Worm (Caenorhabditis elegans) whole organism, late embryonic: ENCODE data around the gene ttr-42.

Source experiments
- C08G9.2 ChIP-seq: sonication (generic microtip); optimal IDR thresholded peaks from 2 replicates; lab custom pipeline; 2016; ENCODE audit warnings: mild to moderate bottlenecking, missing genetic modification characterization, moderate library complexity, missing compliant biosample characterization
- F13H6.1 ChIP-seq: sonication (generic microtip); optimal IDR thresholded peaks from 2 replicates; lab custom pipeline; 2016; ENCODE audit warnings: missing genetic modification characterization, missing compliant biosample characterization
- K02D7.2 ChIP-seq: sonication (generic microtip); optimal IDR thresholded peaks from 2 replicates; lab custom pipeline; 2017; ENCODE audit warnings: mild to moderate bottlenecking, missing genetic modification characterization, missing compliant biosample characterization
- K09A11.1 ChIP-seq: sonication (generic microtip); optimal IDR thresholded peaks from 2 replicates; lab custom pipeline; 2017; ENCODE audit warnings: antibody characterized with exemption, mild to moderate bottlenecking, missing genetic modification characterization, missing compliant biosample characterization; ENCODE audit not compliant: insufficient read depth
- ahr-1 ChIP-seq: sonication (generic microtip); optimal IDR thresholded peaks from 2 replicates; lab custom pipeline; 2016; ENCODE audit warnings: missing genetic modification characterization, missing compliant biosample characterization
- ama-1 ChIP-seq: fragments of 150-350 bp; optimal IDR thresholded peaks from 2 replicates; lab custom pipeline; 2014
- ceh-14 ChIP-seq: sonication (generic microtip); optimal IDR thresholded peaks from 2 replicates; lab custom pipeline; 2016; ENCODE audit warnings: missing genotype, missing genetic modification characterization, missing compliant biosample characterization
- ceh-18 ChIP-seq: sonication (generic microtip); optimal IDR thresholded peaks from 2 replicates; lab custom pipeline; 2016; ENCODE audit warnings: missing genetic modification characterization, missing compliant biosample characterization
- ceh-2 ChIP-seq: sonication (generic microtip); optimal IDR thresholded peaks from 2 replicates; lab custom pipeline; 2016; ENCODE audit warnings: missing genotype, missing genetic modification characterization, missing compliant biosample characterization
- ceh-24 ChIP-seq: sonication (generic microtip); optimal IDR thresholded peaks from 2 replicates; lab custom pipeline; 2016; ENCODE audit warnings: mild to moderate bottlenecking, missing genetic modification characterization, missing compliant biosample characterization
- ceh-30 ChIP-seq: fragments of 150-350 bp; optimal IDR thresholded peaks from 2 replicates; lab custom pipeline; 2014; ENCODE audit warnings: missing biosample characterization, missing genetic modification characterization
- ceh-31 ChIP-seq: sonication (generic microtip); optimal IDR thresholded peaks from 2 replicates; lab custom pipeline; 2016; ENCODE audit warnings: missing genetic modification characterization, missing compliant biosample characterization
- ceh-45 ChIP-seq: fragments of 200-800 bp; sonication (Bioruptor generic); IDR thresholded peaks from 2 replicates; pipeline ENCODE4 v1.3.6; 2022; ENCODE audit warnings: missing genetic modification reagents, missing genetic modification characterization, missing compliant biosample characterization
- ceh-48 ChIP-seq: sonication (generic microtip); optimal IDR thresholded peaks from 2 replicates; lab custom pipeline; 2016; ENCODE audit warnings: missing genetic modification characterization, inconsistent platforms, missing compliant biosample characterization
- che-1 ChIP-seq: sonication (generic microtip); optimal IDR thresholded peaks from 2 replicates; lab custom pipeline; 2016; ENCODE audit warnings: mild to moderate bottlenecking, missing genetic modification characterization, missing compliant biosample characterization
- dmd-4 ChIP-seq: sonication (generic microtip); optimal IDR thresholded peaks from 2 replicates; lab custom pipeline; 2016; ENCODE audit warnings: borderline replicate concordance, missing genetic modification characterization, missing compliant biosample characterization
- elt-4 ChIP-seq: sonication (generic microtip); optimal IDR thresholded peaks from 2 replicates; lab custom pipeline; 2016; ENCODE audit warnings: missing genetic modification characterization, missing compliant biosample characterization
- ets-4 ChIP-seq: sonication (generic microtip); optimal IDR thresholded peaks from 2 replicates; lab custom pipeline; 2016; ENCODE audit warnings: missing genetic modification characterization, missing compliant biosample characterization
- fkh-10 ChIP-seq: fragments of 150-350 bp; optimal IDR thresholded peaks from 2 replicates; lab custom pipeline; 2014; ENCODE audit warnings: missing biosample characterization, missing genetic modification reagents, missing genetic modification characterization
- hlh-15 ChIP-seq: sonication (generic microtip); optimal IDR thresholded peaks from 2 replicates; lab custom pipeline; 2016; ENCODE audit warnings: missing genetic modification characterization, missing compliant biosample characterization
- hlh-6 ChIP-seq: sonication (generic microtip); optimal IDR thresholded peaks from 2 replicates; lab custom pipeline; 2016; ENCODE audit warnings: missing genotype, missing genetic modification characterization, missing compliant biosample characterization
- hlh-8 ChIP-seq: sonication (generic microtip); optimal IDR thresholded peaks from 2 replicates; lab custom pipeline; 2016; ENCODE audit warnings: missing genotype, missing genetic modification characterization, missing compliant biosample characterization
- mec-3 ChIP-seq: sonication (generic microtip); optimal IDR thresholded peaks from 2 replicates; lab custom pipeline; 2016; ENCODE audit warnings: borderline replicate concordance, missing genetic modification characterization, missing compliant biosample characterization
- nfya-1 ChIP-seq: sonication (generic microtip); optimal IDR thresholded peaks from 2 replicates; lab custom pipeline; 2017; ENCODE audit warnings: missing genetic modification characterization, mild to moderate bottlenecking, missing compliant biosample characterization, antibody characterized with exemption, moderate library complexity
- nhr-232 ChIP-seq: sonication (generic microtip); optimal IDR thresholded peaks from 2 replicates; lab custom pipeline; 2016; ENCODE audit warnings: missing genetic modification characterization, missing compliant biosample characterization
- pax-1 ChIP-seq: fragments of 150-350 bp; optimal IDR thresholded peaks from 2 replicates; lab custom pipeline; 2014; ENCODE audit warnings: missing biosample characterization, missing genetic modification characterization
- pha-2 ChIP-seq: sonication (generic microtip); optimal IDR thresholded peaks from 2 replicates; lab custom pipeline; 2017; ENCODE audit warnings: mild to moderate bottlenecking, missing genetic modification characterization, missing compliant biosample characterization
- pha-4 ChIP-seq: fragments of 150-350 bp; optimal IDR thresholded peaks from 2 replicates; lab custom pipeline; 2018; ENCODE audit warnings: missing biosample characterization, missing genetic modification reagents, missing genetic modification characterization
- pros-1 ChIP-seq: fragments of 150-350 bp; optimal IDR thresholded peaks from 2 replicates; lab custom pipeline; 2014; ENCODE audit warnings: missing biosample characterization, missing genetic modification reagents, missing genetic modification characterization
- ref-2 ChIP-seq: sonication (generic microtip); optimal IDR thresholded peaks from 2 replicates; lab custom pipeline; 2016; ENCODE audit warnings: missing genetic modification characterization, missing compliant biosample characterization
- rnt-1 ChIP-seq: sonication (generic microtip); optimal IDR thresholded peaks from 2 replicates; lab custom pipeline; 2016; ENCODE audit warnings: missing genetic modification characterization, missing compliant biosample characterization
- sdc-2 ChIP-seq: sonication (generic microtip); optimal IDR thresholded peaks from 2 replicates; lab custom pipeline; 2016; ENCODE audit warnings: missing genotype, missing genetic modification characterization, missing compliant biosample characterization
- sox-2 ChIP-seq: fragments of 200-800 bp; sonication (Bioruptor generic); IDR thresholded peaks from 2 replicates; pipeline ENCODE4 v1.3.6; 2022; ENCODE audit warnings: missing genetic modification reagents, missing genetic modification characterization, missing compliant biosample characterization
- sox-4 ChIP-seq: sonication (generic microtip); optimal IDR thresholded peaks from 2 replicates; lab custom pipeline; 2017; ENCODE audit warnings: mild to moderate bottlenecking, missing genetic modification characterization, inconsistent platforms, missing compliant biosample characterization
- syd-9 ChIP-seq: sonication (generic microtip); optimal IDR thresholded peaks from 2 replicates; lab custom pipeline; 2016; ENCODE audit warnings: mild to moderate bottlenecking, missing genetic modification characterization, moderate library complexity, missing compliant biosample characterization
- tbx-2 ChIP-seq: sonication (generic microtip); optimal IDR thresholded peaks from 2 replicates; lab custom pipeline; 2016; ENCODE audit warnings: missing genetic modification characterization, missing compliant biosample characterization
- tbx-7 ChIP-seq: sonication (generic microtip); optimal IDR thresholded peaks from 2 replicates; lab custom pipeline; 2016; ENCODE audit warnings: missing genotype, missing genetic modification characterization, missing compliant biosample characterization
- ttx-3 ChIP-seq: sonication (generic microtip); optimal IDR thresholded peaks from 2 replicates; lab custom pipeline; 2016; ENCODE audit warnings: missing genetic modification reagents, missing genetic modification characterization, missing compliant biosample characterization
- unc-42 ChIP-seq: sonication (generic microtip); optimal IDR thresholded peaks from 2 replicates; lab custom pipeline; 2016; ENCODE audit warnings: missing genotype, missing genetic modification characterization, missing compliant biosample characterization
- unc-55 ChIP-seq: sonication (generic microtip); optimal IDR thresholded peaks from 2 replicates; lab custom pipeline; 2017; ENCODE audit warnings: missing biosample characterization, missing genetic modification reagents, missing genetic modification characterization
- zip-5 ChIP-seq: sonication (generic microtip); optimal IDR thresholded peaks from 2 replicates; lab custom pipeline; 2016; ENCODE audit warnings: missing genetic modification characterization, missing compliant biosample characterization
- ztf-16 ChIP-seq: sonication (generic microtip); optimal IDR thresholded peaks from 2 replicates; lab custom pipeline; 2017; ENCODE audit warnings: missing genetic modification characterization, missing compliant biosample characterization

The ttr-42 gene

DNA sequence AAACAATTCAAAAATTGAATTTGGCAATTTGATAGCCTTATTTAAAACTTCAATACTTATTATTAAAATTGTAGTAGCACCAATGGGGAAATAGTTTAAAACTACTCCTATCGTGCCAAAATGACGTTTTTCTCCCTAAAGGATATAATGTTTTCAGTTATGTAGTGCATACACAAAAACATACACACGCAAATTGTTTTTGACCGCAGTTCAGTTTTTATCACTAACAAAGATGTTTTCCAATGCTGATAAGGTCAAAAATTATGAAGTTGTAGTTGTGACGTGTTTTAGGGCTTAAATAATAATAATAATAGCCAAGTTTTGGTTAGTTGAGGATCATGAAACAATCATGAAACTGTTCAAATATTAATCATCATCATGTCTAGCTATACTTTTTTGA, 12.5 kb downstream of the ttr-42 start:
- TF ChIP-seq tbx-7 (no peak), fkh-10 (GFP tag; lab: Kevin White, UChicago) (no peak), pha-4 (tag; lab: Kevin White, UChicago) (no peak), pax-1 (tag; lab: Kevin White, UChicago) (no peak), sox-2 (GFP tag; lab: Robert Waterston, UW) (no peak), ceh-30 (no peak), hlh-8 (tag; lab: Kevin White, UChicago) (no peak), ceh-45 (GFP tag; lab: Robert Waterston, UW) (no peak), pha-2 (tag; lab: Kevin White, UChicago) (no peak), ets-4 (no peak), pros-1 (no peak), C08G9.2 (tag; lab: Kevin White, UChicago) (no peak), nfya-1 (tag; lab: Kevin White, UChicago) (no peak), hlh-6 (tag; lab: Kevin White, UChicago) (no peak), sdc-2 (tag; lab: Kevin White, UChicago) (no peak), elt-4 (tag; lab: Kevin White, UChicago) (no peak)

DNA sequence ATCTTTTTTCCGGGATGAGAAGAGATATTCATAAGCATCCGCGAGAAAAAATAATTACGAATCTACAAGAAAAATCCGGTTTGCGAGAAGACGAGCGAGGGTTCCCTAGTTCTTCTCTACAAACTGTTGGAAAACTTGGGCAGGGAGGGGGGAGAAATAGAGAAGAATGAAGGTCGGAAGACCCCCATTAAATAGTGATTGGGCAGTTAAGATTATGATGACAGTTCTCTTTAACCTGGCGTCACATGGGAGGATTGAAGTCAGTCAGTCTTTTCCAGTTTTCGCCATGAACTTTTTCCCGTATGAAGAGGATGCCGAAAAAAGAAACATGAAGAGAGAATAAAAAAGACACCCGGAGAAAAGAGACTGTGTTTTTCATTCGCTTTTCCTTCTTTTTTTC, 13.2 kb downstream of the ttr-42 start:
- TF ChIP-seq F13H6.1 (no peak), dmd-4 (no peak), ama-1 (lab: Kevin White, UChicago) (no peak), sox-4 (tag; lab: Kevin White, UChicago) (no peak), hlh-15 (tag; lab: Kevin White, UChicago) (no peak), K09A11.1 (no peak), nhr-232 (no peak), unc-55 (GFP tag; lab: Kevin White, UChicago) (no peak), syd-9 (tag; lab: Kevin White, UChicago) (no peak), hlh-6 (tag; lab: Kevin White, UChicago) (no peak), ceh-14 (tag; lab: Kevin White, UChicago) (no peak), ahr-1 (tag; lab: Kevin White, UChicago) (no peak), pros-1 (no peak), che-1 (tag; lab: Kevin White, UChicago) (no peak), zip-5 (tag; lab: Kevin White, UChicago) (no peak), rnt-1 (tag; lab: Kevin White, UChicago) (no peak), ref-2 (tag; lab: Kevin White, UChicago) (no peak), ceh-48 (tag; lab: Kevin White, UChicago) (no peak), pha-2 (tag; lab: Kevin White, UChicago) (no peak), ztf-16 (no peak)

DNA sequence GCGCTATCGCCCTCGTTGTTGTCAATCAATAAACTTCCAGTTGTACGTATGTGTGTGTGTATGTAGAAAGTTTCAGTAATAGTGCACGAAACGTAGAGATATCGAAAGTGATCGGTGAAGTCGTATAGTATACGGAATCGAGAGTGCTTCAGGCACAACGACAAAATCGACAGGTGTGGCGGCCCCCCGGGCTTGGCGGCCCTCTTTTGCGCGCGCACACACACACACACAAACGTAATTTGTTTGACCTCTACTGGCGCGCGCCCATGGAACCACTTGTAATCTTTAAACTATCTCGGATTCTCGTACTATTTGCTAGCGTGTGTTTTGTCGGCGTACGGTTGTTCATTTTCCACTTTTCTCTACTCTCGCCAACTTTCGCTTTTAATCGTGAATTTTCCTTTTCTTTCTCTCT, 14.1 kb downstream of the ttr-42 start:
- TF ChIP-seq nfya-1 (tag; lab: Kevin White, UChicago) (peak; percentile 8), ets-4 (peak; percentile 11), che-1 (tag; lab: Kevin White, UChicago) (no peak), ceh-31 (tag; lab: Kevin White, UChicago) (peak; percentile 58), hlh-8 (tag; lab: Kevin White, UChicago) (no peak), ref-2 (tag; lab: Kevin White, UChicago) (peak; percentile 54), ceh-2 (tag; lab: Kevin White, UChicago) (peak; percentile 10), F13H6.1 (peak; percentile 13), ceh-18 (tag; lab: Kevin White, UChicago) (peak; percentile 74), hlh-15 (tag; lab: Kevin White, UChicago) (no peak), tbx-2 (tag; lab: Kevin White, UChicago) (peak; percentile 58)

DNA sequence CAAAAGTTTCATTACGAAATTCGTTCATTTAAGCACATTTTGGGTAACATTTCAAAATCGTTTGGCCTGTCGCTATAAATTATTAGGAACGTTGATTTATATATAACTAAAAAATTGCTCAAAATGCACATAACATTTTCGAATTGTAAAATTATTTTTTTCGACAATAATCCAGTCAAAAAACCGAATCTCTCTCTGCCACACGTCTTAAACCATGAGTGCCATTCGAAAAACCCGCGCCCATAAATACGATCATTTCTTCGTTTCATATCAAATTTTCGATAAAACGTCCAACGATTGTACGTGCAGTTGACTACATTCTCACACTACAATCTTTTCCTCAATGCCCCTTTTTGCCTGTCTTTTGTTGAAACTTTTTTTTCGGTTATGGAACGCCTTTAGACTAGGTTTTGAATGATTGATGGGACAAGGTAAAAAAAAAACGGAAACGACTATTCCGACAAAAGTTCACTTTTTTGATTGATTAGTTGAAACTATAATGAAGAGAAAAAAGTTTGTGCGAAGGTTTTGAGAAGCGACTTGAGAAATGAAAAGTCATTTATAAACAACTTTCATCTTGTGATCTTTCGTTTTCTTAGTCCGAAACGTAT, 15.2 kb downstream of the ttr-42 start:
- TF ChIP-seq K02D7.2 (tag; lab: Kevin White, UChicago) (no peak), ceh-48 (tag; lab: Kevin White, UChicago) (no peak), ttx-3 (tag; lab: Kevin White, UChicago) (no peak), ceh-24 (tag; lab: Kevin White, UChicago) (no peak), fkh-10 (GFP tag; lab: Kevin White, UChicago) (no peak), unc-42 (no peak), mec-3 (tag; lab: Kevin White, UChicago) (no peak), ceh-2 (tag; lab: Kevin White, UChicago) (no peak)
